Fruit fly (Drosophila melanogaster): ENCODE results near the gene CG31715.

CG31715 gene

DNA sequence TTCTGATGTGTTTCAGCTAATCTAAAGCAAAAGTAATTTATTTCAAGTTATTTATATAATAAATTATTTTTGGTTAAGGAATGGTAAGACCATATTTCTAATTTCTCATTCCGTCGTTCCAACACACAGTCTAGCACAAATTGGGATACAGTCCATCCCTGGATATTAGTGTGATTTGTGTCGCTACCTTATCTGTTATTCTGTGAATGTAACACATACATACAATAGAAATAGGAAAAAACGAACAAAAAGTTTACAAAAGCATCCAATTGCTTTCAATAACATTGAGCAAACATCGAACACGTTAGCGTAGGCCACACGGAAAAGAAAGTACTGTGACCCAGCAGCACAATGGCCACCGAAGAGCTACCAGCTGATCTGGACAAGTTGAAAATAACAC, 25.1 kb downstream of the CG31715 start, which contains the start of gene CG5056 (continued):
- TF ChIP-seq CG5180 (GFP tag; optimal IDR thresholded peaks at IDR 0.05) (no peak), slp2 (GFP tag; optimal IDR thresholded peaks at IDR 0.05) (no peak), CG11247 (GFP tag; IDR thresholded peaks at IDR 0.05) (no peak), tgo (GFP tag; IDR thresholded peaks at IDR 0.05) (no peak), CG7372 (GFP tag; IDR thresholded peaks at IDR 0.05) (no peak), run (tag; optimal IDR thresholded peaks at IDR 0.05) (no peak), mld (GFP tag; IDR thresholded peaks at IDR 0.05; ENCODE audit: partially characterized antibody) (no peak), CG3995 (GFP tag; optimal IDR thresholded peaks at IDR 0.05) (peak; percentile 7), CG10565 (GFP tag; optimal IDR thresholded peaks at IDR 0.05) (no peak), sqz (GFP tag; optimal IDR thresholded peaks at IDR 0.05) (no peak), CG13624 (GFP tag; optimal IDR thresholded peaks at IDR 0.05) (no peak), CG6254 (GFP tag; optimal IDR thresholded peaks at IDR 0.05) (no peak), CG7928 (GFP tag; optimal IDR thresholded peaks at IDR 0.05) (peak; percentile 95), bowl (GFP tag; IDR thresholded peaks at IDR 0.05) (no peak), CG8388 (GFP tag; optimal IDR thresholded peaks at IDR 0.05) (no peak), pzg (GFP tag; optimal IDR thresholded peaks at IDR 0.05) (peak; percentile 88), CG2875 (GFP tag; optimal IDR thresholded peaks at IDR 0.05) (no peak), zen2 (GFP tag; IDR thresholded peaks at IDR 0.05; ENCODE audit: partially characterized antibody) (no peak), CG10959 (GFP tag; IDR thresholded peaks at IDR 0.05) (no peak), pita (GFP tag; optimal IDR thresholded peaks at IDR 0.05) (no peak), CG9932 (GFP tag; IDR thresholded peaks at IDR 0.05) (peak; percentile 36; the same call in 1 of the 2 replicates), en (GFP tag; optimal IDR thresholded peaks at IDR 0.05) (no peak), yki (optimal IDR thresholded peaks at IDR 0.05) (no peak), CG10462 (GFP tag; optimal IDR thresholded peaks at IDR 0.05) (no peak), stwl (tag; optimal IDR thresholded peaks at IDR 0.05) (peak; percentile 59), crc (GFP tag; optimal IDR thresholded peaks at IDR 0.05) (no peak), CG15073 (GFP tag; optimal IDR thresholded peaks at IDR 0.05) (no peak), sima (GFP tag; optimal IDR thresholded peaks at IDR 0.05) (no peak), crol (GFP tag; IDR thresholded peaks at IDR 0.05) (no peak), Mes4 (GFP tag; optimal IDR thresholded peaks at IDR 0.05) (no peak), CG17385 (GFP tag; optimal IDR thresholded peaks at IDR 0.05) (no peak), dan (GFP tag; IDR thresholded peaks at IDR 0.05) (no peak), lbe (GFP tag; optimal IDR thresholded peaks at IDR 0.05) (peak; percentile 21), NfI (GFP tag; optimal IDR thresholded peaks at IDR 0.05) (peak; percentile 28), luna (GFP tag; optimal IDR thresholded peaks at IDR 0.05) (no peak), Tbp (GFP tag; optimal IDR thresholded peaks at IDR 0.05) (no peak), Trl (optimal IDR thresholded peaks at IDR 0.05) (no peak), Trl (GFP tag; optimal IDR thresholded peaks at IDR 0.05) (no peak), CG15479 (GFP tag; optimal IDR thresholded peaks at IDR 0.05) (no peak), usp (GFP tag; optimal IDR thresholded peaks at IDR 0.05) (no peak), eyg (GFP tag; optimal IDR thresholded peaks at IDR 0.05) (no peak), so (GFP tag; IDR thresholded peaks at IDR 0.05) (no peak), Fer2 (tag; optimal IDR thresholded peaks at IDR 0.05) (no peak), rib (GFP tag; IDR thresholded peaks at IDR 0.05) (no peak), fd102C (GFP tag; optimal IDR thresholded peaks at IDR 0.05) (no peak), vvl (GFP tag; IDR thresholded peaks at IDR 0.05) (0 out of 2 replicates have a peak, but pooled peaks have one; percentile 28), NC2α (GFP tag; optimal IDR thresholded peaks at IDR 0.05) (no peak), CG7786 (GFP tag; optimal IDR thresholded peaks at IDR 0.05) (no peak), dpn (GFP tag; optimal IDR thresholded peaks at IDR 0.05) (peak in 1 of 2 experiments; percentile 31), tll (GFP tag; optimal IDR thresholded peaks at IDR 0.05) (no peak), CG13123 (GFP tag; optimal IDR thresholded peaks at IDR 0.05) (no peak), kay (GFP tag; optimal IDR thresholded peaks at IDR 0.05) (no peak), CG4282 (GFP tag; optimal IDR thresholded peaks at IDR 0.05) (no peak)
